Worm (Caenorhabditis elegans): ENCODE measurements around the gene C30F2.2.

DNA sequence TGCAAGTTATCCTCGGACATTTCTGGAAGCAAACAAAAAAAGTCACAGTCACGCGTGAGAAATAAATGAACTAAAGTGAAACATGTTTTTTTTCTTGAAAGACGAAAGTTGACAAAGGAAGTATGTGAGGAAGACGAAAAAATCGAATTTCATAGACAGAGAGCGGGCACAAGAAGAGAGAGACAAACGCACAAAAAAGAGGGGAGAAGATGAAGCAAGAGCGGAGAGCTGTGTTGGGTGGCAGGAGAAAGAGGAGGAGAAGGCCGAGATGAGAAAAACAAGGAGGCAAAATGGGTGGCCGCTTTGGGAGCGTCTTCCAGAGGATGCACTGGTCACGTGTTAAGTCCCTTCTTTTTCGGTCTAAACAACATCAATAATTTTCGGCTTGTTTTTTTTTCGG lies 43.8 kb upstream of the C30F2.2 start, which contains the start of gene ZK1073.1:
- TF ChIP-seq snpc-4 (tag; optimal IDR thresholded peaks at IDR 0.05) (no peak), sptf-1 (tag; optimal IDR thresholded peaks at IDR 0.05) (peak; percentile 12), ham-2 (GFP tag; optimal IDR thresholded peaks at IDR 0.05) (no peak), nhr-12 (tag; optimal IDR thresholded peaks at IDR 0.05) (no peak), mab-5 (tag; optimal IDR thresholded peaks at IDR 0.05) (no peak), unc-62 (GFP tag; optimal IDR thresholded peaks at IDR 0.05) (no peak)

Measured in whole organism, mixed stage, embryonic.